Fruit fly (Drosophila melanogaster) whole organism, embryonic: Measurements from ENCODE around the gene CG11898.

ENCODE experiments used
- Atf-2 ChIP-seq: fragments of 200-800 bp; sonication (Bioruptor generic); optimal IDR thresholded peaks from 2 replicates; lab custom pipeline; 2016; ENCODE audit warnings: missing biosample characterization, missing genetic modification characterization
- Atf6 ChIP-seq: fragments of 200-800 bp; sonication (Bioruptor generic); IDR thresholded peaks from 2 replicates; pipeline ENCODE4 v1.3.6; 2022; ENCODE audit warnings: missing biosample characterization, missing genetic modification characterization
- CG10543 ChIP-seq: fragments of 200-800 bp; sonication (Bioruptor generic); optimal IDR thresholded peaks from 3 replicates; lab custom pipeline; 2017; ENCODE audit warnings: missing biosample characterization, mild to moderate bottlenecking, missing genetic modification characterization, moderate library complexity
- CG11085 ChIP-seq: fragments of 200-800 bp; sonication (Bioruptor generic); IDR thresholded peaks from 2 replicates; pipeline ENCODE4 v1.3.6; 2022; ENCODE audit warnings: missing biosample characterization, missing genetic modification characterization
- CG13624 ChIP-seq: fragments of 200-800 bp; sonication (Bioruptor generic); optimal IDR thresholded peaks from 2 replicates; lab custom pipeline; 2016; ENCODE audit warnings: missing biosample characterization, missing genetic modification characterization
- CG14441 ChIP-seq: fragments of 200-800 bp; sonication (Bioruptor generic); IDR thresholded peaks from 2 replicates; pipeline ENCODE4 v1.3.6; 2022; ENCODE audit warnings: missing biosample characterization, missing genetic modification characterization
- CG14667 ChIP-seq: fragments of 200-800 bp; sonication (Bioruptor generic); IDR thresholded peaks from 2 replicates; pipeline ENCODE4 v1.3.6; 2022; ENCODE audit warnings: missing biosample characterization, missing genetic modification characterization
- CG1647 ChIP-seq: fragments of 200-800 bp; sonication (Bioruptor generic); optimal IDR thresholded peaks from 3 replicates; lab custom pipeline; 2016; ENCODE audit warnings: missing biosample characterization, missing genetic modification characterization
- CG17359 ChIP-seq: fragments of 200-800 bp; sonication (Bioruptor generic); optimal IDR thresholded peaks from 3 replicates; lab custom pipeline; 2018; ENCODE audit warnings: missing biosample characterization, mild to moderate bottlenecking, missing genetic modification characterization, moderate library complexity
- CG31388 ChIP-seq: fragments of 200-800 bp; sonication (Bioruptor generic); optimal IDR thresholded peaks from 2 replicates; lab custom pipeline; 2016; ENCODE audit warnings: missing biosample characterization, missing genetic modification characterization
- CG4282 ChIP-seq: fragments of 200-800 bp; sonication (Bioruptor generic); optimal IDR thresholded peaks from 2 replicates; lab custom pipeline; 2016; ENCODE audit warnings: missing biosample characterization, missing genetic modification characterization
- CG6854 ChIP-seq: fragments of 200-800 bp; sonication (Bioruptor generic); optimal IDR thresholded peaks from 3 replicates; lab custom pipeline; 2017; ENCODE audit warnings: missing biosample characterization, mild to moderate bottlenecking, missing genetic modification characterization
- CG7839 ChIP-seq: fragments of 200-800 bp; sonication (Bioruptor generic); optimal IDR thresholded peaks from 3 replicates; lab custom pipeline; 2018; ENCODE audit warnings: missing biosample characterization, mild to moderate bottlenecking, missing genetic modification characterization, moderate library complexity
- CG8388 ChIP-seq: fragments of 200-800 bp; sonication (Bioruptor generic); optimal IDR thresholded peaks from 2 replicates; lab custom pipeline; 2019; ENCODE audit warnings: missing biosample characterization, mild to moderate bottlenecking, missing genetic modification characterization, moderate library complexity
- CG8478 ChIP-seq: fragments of >200 bp; optimal IDR thresholded peaks from 2 replicates; lab custom pipeline; 2018
- CG9215 ChIP-seq: fragments of 200-800 bp; sonication (Bioruptor generic); IDR thresholded peaks from 2 replicates; pipeline ENCODE4 v1.3.6; 2022; ENCODE audit warnings: missing biosample characterization, missing genetic modification characterization
- E2f1 ChIP-seq: fragments of 200-800 bp; sonication (Bioruptor generic); IDR thresholded peaks from 2 replicates; pipeline ENCODE4 v1.3.6; 2022; ENCODE audit warnings: missing biosample characterization, missing genetic modification characterization
- Elba2 ChIP-seq: fragments of 200-800 bp; sonication (Bioruptor generic); optimal IDR thresholded peaks from 3 replicates; lab custom pipeline; 2016; ENCODE audit warnings: missing biosample characterization, missing genetic modification characterization
- Ets65A ChIP-seq: fragments of 200-800 bp; sonication (Bioruptor generic); peaks from one replicate; lab custom pipeline; 2016; ENCODE audit warnings: missing biosample characterization, missing genetic modification characterization
- HmgD ChIP-seq: fragments of 200-800 bp; sonication (Bioruptor generic); optimal IDR thresholded peaks from 3 replicates; lab custom pipeline; 2016; ENCODE audit warnings: missing biosample characterization, missing genetic modification characterization
- Max ChIP-seq: fragments of 200-800 bp; sonication (Bioruptor generic); optimal IDR thresholded peaks from 2 replicates; lab custom pipeline; 2016; ENCODE audit warnings: missing biosample characterization, mild to moderate bottlenecking, missing genetic modification characterization
- NFAT ChIP-seq: fragments of 200-800 bp; sonication (Bioruptor generic); IDR thresholded peaks from 2 replicates; pipeline ENCODE4 v1.3.6; 2022; ENCODE audit warnings: missing biosample characterization, missing genetic modification characterization
- Neu2 ChIP-seq: fragments of 200-800 bp; sonication (Bioruptor generic); optimal IDR thresholded peaks from 3 replicates; lab custom pipeline; 2016; ENCODE audit warnings: missing biosample characterization, missing genetic modification characterization, borderline replicate concordance
- Oli ChIP-seq: fragments of 200-800 bp; sonication (Bioruptor generic); optimal IDR thresholded peaks from 2 replicates; lab custom pipeline; 2018; ENCODE audit warnings: missing biosample characterization, mild to moderate bottlenecking, missing genetic modification characterization, moderate library complexity
- Pdp1 ChIP-seq, 2 experiments: fragments of 200-800 bp; sonication (Bioruptor generic); optimal IDR thresholded peaks; 3 replicates each; lab custom pipeline; 2016; ENCODE audit warnings: missing biosample characterization in 2 of 2, missing genetic modification characterization in 2 of 2, mild to moderate bottlenecking in 1 of 2, moderate library complexity in 1 of 2
- Ravus ChIP-seq: fragments of 200-800 bp; sonication (Bioruptor generic); IDR thresholded peaks from 2 replicates; pipeline ENCODE4 v1.3.6; 2022; ENCODE audit warnings: missing biosample characterization, missing genetic modification characterization
- Xbp1 ChIP-seq: fragments of 200-800 bp; sonication (Bioruptor generic); optimal IDR thresholded peaks from 3 replicates; lab custom pipeline; 2016; ENCODE audit warnings: missing biosample characterization, mild to moderate bottlenecking, missing genetic modification characterization
- abd-A ChIP-seq: fragments of 200-800 bp; sonication (Bioruptor generic); optimal IDR thresholded peaks from 3 replicates; lab custom pipeline; 2019; ENCODE audit warnings: missing biosample characterization, mild to moderate bottlenecking, missing genetic modification characterization, moderate library complexity
- bowl ChIP-seq: fragments of 200-800 bp; sonication (Bioruptor generic); IDR thresholded peaks from 2 replicates; pipeline ENCODE4 v1.3.6; 2022; ENCODE audit warnings: missing biosample characterization, missing genetic modification characterization
- cg ChIP-seq: fragments of 200-800 bp; sonication (Bioruptor generic); optimal IDR thresholded peaks from 3 replicates; lab custom pipeline; 2019; ENCODE audit warnings: missing biosample characterization, mild to moderate bottlenecking, missing genetic modification characterization, moderate library complexity
- da ChIP-seq: fragments of 200-800 bp; sonication (Bioruptor generic); optimal IDR thresholded peaks from 2 replicates; lab custom pipeline; 2016; ENCODE audit warnings: missing biosample characterization, missing genetic modification characterization
- exex ChIP-seq: fragments of 200-800 bp; sonication (Bioruptor generic); optimal IDR thresholded peaks from 4 replicates; lab custom pipeline; 2018; ENCODE audit warnings: missing biosample characterization, mild to moderate bottlenecking, missing genetic modification characterization, moderate library complexity
- fu2 ChIP-seq: fragments of 200-800 bp; sonication (Bioruptor generic); optimal IDR thresholded peaks from 2 replicates; lab custom pipeline; 2016; ENCODE audit warnings: missing biosample characterization, missing genetic modification characterization
- hkb ChIP-seq, 2 experiments: fragments of 200-800 bp in 1 of 2; fragments of >200 bp in 1 of 2; sonication (Bioruptor generic) in 1 of 2; IDR thresholded peaks in 1 of 2; optimal IDR thresholded peaks in 1 of 2; 2 replicates each; pipeline versions ENCODE4 v1.3.6 to Lab custom; 2017 to 2022; ENCODE audit warnings: missing biosample characterization in 1 of 2, missing genetic modification characterization in 1 of 2
- kay ChIP-seq: fragments of 200-800 bp; sonication (Bioruptor generic); optimal IDR thresholded peaks from 2 replicates; lab custom pipeline; 2016; ENCODE audit warnings: missing biosample characterization, missing genetic modification characterization
- klu ChIP-seq: fragments of 200-800 bp; sonication (Bioruptor generic); IDR thresholded peaks from 2 replicates; pipeline ENCODE4 v1.3.6; 2022; ENCODE audit warnings: missing biosample characterization, missing genetic modification characterization
- knrl ChIP-seq: fragments of 200-800 bp; sonication (Bioruptor generic); IDR thresholded peaks from 3 replicates; pipeline ENCODE4 v1.3.6; 2022; ENCODE audit warnings: missing biosample characterization, missing genetic modification characterization; ENCODE audit not compliant: partially characterized antibody
- lov ChIP-seq, 2 experiments: fragments of 200-800 bp in 1 of 2; fragments of >200 bp in 1 of 2; sonication (Bioruptor generic) in 1 of 2; IDR thresholded peaks in 1 of 2; optimal IDR thresholded peaks in 1 of 2; 2 replicates in 1 of 2; 3 replicates in 1 of 2; pipeline versions ENCODE4 v1.3.6 to Lab custom; 2017 to 2022; ENCODE audit warnings: missing biosample characterization in 1 of 2, missing genetic modification characterization in 1 of 2
- oc ChIP-seq: fragments of 200-800 bp; sonication (Bioruptor generic); optimal IDR thresholded peaks from 2 replicates; lab custom pipeline; 2018; ENCODE audit warnings: missing biosample characterization, mild to moderate bottlenecking, missing genetic modification characterization, moderate library complexity
- onecut ChIP-seq: fragments of 200-800 bp; sonication (Bioruptor generic); IDR thresholded peaks from 2 replicates; pipeline ENCODE4 v1.3.6; 2022; ENCODE audit warnings: missing biosample characterization, missing genetic modification characterization
- run ChIP-seq: fragments of 200-800 bp; sonication (Bioruptor generic); optimal IDR thresholded peaks from 3 replicates; lab custom pipeline; 2018; ENCODE audit warnings: missing biosample characterization, mild to moderate bottlenecking, missing genetic modification characterization
- salm ChIP-seq: fragments of 200-800 bp; sonication (Bioruptor generic); optimal IDR thresholded peaks from 2 replicates; lab custom pipeline; 2018; ENCODE audit warnings: missing biosample characterization, mild to moderate bottlenecking, missing genetic modification characterization
- slp2 ChIP-seq: fragments of 200-800 bp; sonication (Bioruptor generic); optimal IDR thresholded peaks from 2 replicates; lab custom pipeline; 2016; ENCODE audit warnings: missing biosample characterization, missing genetic modification characterization
- sna ChIP-seq: fragments of 200-800 bp; sonication (Bioruptor generic); IDR thresholded peaks from 2 replicates; pipeline ENCODE4 v1.3.6; 2022; ENCODE audit warnings: missing biosample characterization, missing genetic modification characterization; ENCODE audit not compliant: partially characterized antibody
- so ChIP-seq: fragments of 200-800 bp; sonication (Bioruptor generic); IDR thresholded peaks from 3 replicates; pipeline ENCODE4 v1.3.6; 2022; ENCODE audit warnings: missing biosample characterization, missing genetic modification characterization
- tll ChIP-seq, 2 experiments: fragments of 200-800 bp in 1 of 2; fragments of >200 bp in 1 of 2; sonication (Bioruptor generic) in 1 of 2; optimal IDR thresholded peaks; 2 replicates each; lab custom pipeline; 2017 to 2019; ENCODE audit warnings: missing biosample characterization in 2 of 2, missing genetic modification characterization in 2 of 2, mild to moderate bottlenecking in 1 of 2, moderate library complexity in 1 of 2
- tup ChIP-seq: fragments of 200-800 bp; sonication (Bioruptor generic); optimal IDR thresholded peaks from 2 replicates; lab custom pipeline; 2016; ENCODE audit warnings: missing biosample characterization, mild to moderate bottlenecking, missing genetic modification characterization, moderate library complexity
- tx ChIP-seq: fragments of 200-800 bp; sonication (Bioruptor generic); optimal IDR thresholded peaks from 2 replicates; lab custom pipeline; 2016; ENCODE audit warnings: missing biosample characterization, missing genetic modification characterization
- vfl ChIP-seq: fragments of 200-800 bp; sonication (Bioruptor generic); optimal IDR thresholded peaks from 2 replicates; lab custom pipeline; 2016; ENCODE audit warnings: missing biosample characterization, missing genetic modification characterization
- vvl ChIP-seq: fragments of 200-800 bp; sonication (Bioruptor generic); IDR thresholded peaks from 2 replicates; pipeline ENCODE4 v1.3.6; 2022; ENCODE audit warnings: missing biosample characterization, missing genetic modification characterization

CG11898 gene

dm6 chr3R:29138961-29139527, 26.4 kb upstream of the CG11898 start (continued):
- TF ChIP-seq Neu2 (GFP tag; lab: Kevin White, UChicago) (no peak), cg (GFP tag; lab: Kevin White, UChicago) (peak; percentile 6), klu (no peak), CG13624 (GFP tag; lab: Kevin White, UChicago) (no peak), CG14667 (GFP tag; lab: Robert Waterston, UW) (no peak), vvl (peak; percentile 18; the same call in 1 of the 2 replicates), Atf-2 (no peak), CG8478 (lab: Kevin White, UChicago) (no peak), CG17359 (tag; lab: Kevin White, UChicago) (peak; percentile 13), run (tag; lab: Kevin White, UChicago) (no peak), CG9215 (GFP tag; lab: Robert Waterston, UW) (no peak), Xbp1 (GFP tag; lab: Kevin White, UChicago) (peak; percentile 19), sna (GFP tag; lab: Robert Waterston, UW) (no peak), slp2 (no peak), fu2 (GFP tag; lab: Kevin White, UChicago) (no peak), CG31388 (no peak), HmgD (GFP tag; lab: Kevin White, UChicago) (no peak), tup (GFP tag; lab: Kevin White, UChicago) (no peak), CG14441 (GFP tag; lab: Robert Waterston, UW) (no peak; the same call in 1 of the 2 replicates), abd-A (tag; lab: Kevin White, UChicago) (no peak), NFAT (GFP tag; lab: Robert Waterston, UW) (no peak), kay (GFP tag; lab: Kevin White, UChicago) (no peak), tll (GFP tag; optimal IDR thresholded peaks at IDR 0.05; lab: Kevin White, UChicago) (no peak), oc (tag; lab: Kevin White, UChicago) (no peak), Atf6 (GFP tag; lab: Robert Waterston, UW) (no peak), bowl (no peak), salm (tag; lab: Kevin White, UChicago) (no peak), da (no peak), vfl (GFP tag; lab: Kevin White, UChicago) (no peak), Oli (tag; lab: Kevin White, UChicago) (peak; percentile 11), hkb (optimal IDR thresholded peaks at IDR 0.05; lab: Kevin White, UChicago) (no peak), hkb (GFP tag; IDR thresholded peaks at IDR 0.05; lab: Robert Waterston, UW) (peak; percentile 9; the same call in 1 of the 2 replicates), CG4282 (GFP tag; lab: Kevin White, UChicago) (no peak), Pdp1 (GFP tag; optimal IDR thresholded peaks at IDR 0.05; lab: Kevin White, UChicago) (no peak), onecut (no peak), Ravus (GFP tag; lab: Robert Waterston, UW) (no peak), Elba2 (GFP tag; lab: Kevin White, UChicago) (no peak), CG8388 (no peak), lov (optimal IDR thresholded peaks at IDR 0.05; lab: Kevin White, UChicago) (no peak), lov (GFP tag; IDR thresholded peaks at IDR 0.05; lab: Robert Waterston, UW) (0 out of 3 replicates have a peak, but pooled peaks have one; percentile 13), CG10543 (GFP tag; lab: Kevin White, UChicago) (peak; percentile 21), Max (GFP tag; lab: Kevin White, UChicago) (no peak), E2f1 (GFP tag; lab: Robert Waterston, UW) (no peak), CG7839 (no peak), so (no peak), tx (GFP tag; lab: Kevin White, UChicago) (no peak), Ets65A (GFP tag; lab: Kevin White, UChicago) (peak; percentile 90), CG6854 (GFP tag; lab: Kevin White, UChicago) (no peak), CG11085 (GFP tag; lab: Robert Waterston, UW) (0 out of 2 replicates have a peak, but pooled peaks have one; percentile 12), knrl (GFP tag; lab: Robert Waterston, UW) (no peak), exex (tag; lab: Kevin White, UChicago) (no peak), CG1647 (no peak)
